Fruit fly (Drosophila melanogaster) whole organism: ENCODE data around the gene CG45002.

Experiments used
- CG8478 ChIP-seq: fragments of >200 bp; optimal IDR thresholded peaks from 2 replicates; lab custom pipeline; 2018; ENCODE audit warnings: inconsistent platforms
- Dll ChIP-seq: fragments of >200 bp; optimal IDR thresholded peaks from 2 replicates; lab custom pipeline; 2017
- EcR ChIP-seq, 2 experiments: fragments of >200 bp; optimal IDR thresholded peaks; 2 replicates each; lab custom pipeline; 2017; ENCODE audit warnings: missing biosample characterization in 2 of 2, missing genetic modification characterization in 2 of 2, missing genetic modification reagents in 2 of 2
- pan ChIP-seq: fragments of >200 bp; optimal IDR thresholded peaks from 2 replicates; lab custom pipeline; 2017
- psq ChIP-seq: fragments of >200 bp; optimal IDR thresholded peaks from 2 replicates; lab custom pipeline; 2017
- usp ChIP-seq: fragments of >200 bp; optimal IDR thresholded peaks from 2 replicates; lab custom pipeline; 2017; ENCODE audit warnings: missing biosample characterization, missing genetic modification characterization, mixed read lengths

CG45002 gene

DNA sequence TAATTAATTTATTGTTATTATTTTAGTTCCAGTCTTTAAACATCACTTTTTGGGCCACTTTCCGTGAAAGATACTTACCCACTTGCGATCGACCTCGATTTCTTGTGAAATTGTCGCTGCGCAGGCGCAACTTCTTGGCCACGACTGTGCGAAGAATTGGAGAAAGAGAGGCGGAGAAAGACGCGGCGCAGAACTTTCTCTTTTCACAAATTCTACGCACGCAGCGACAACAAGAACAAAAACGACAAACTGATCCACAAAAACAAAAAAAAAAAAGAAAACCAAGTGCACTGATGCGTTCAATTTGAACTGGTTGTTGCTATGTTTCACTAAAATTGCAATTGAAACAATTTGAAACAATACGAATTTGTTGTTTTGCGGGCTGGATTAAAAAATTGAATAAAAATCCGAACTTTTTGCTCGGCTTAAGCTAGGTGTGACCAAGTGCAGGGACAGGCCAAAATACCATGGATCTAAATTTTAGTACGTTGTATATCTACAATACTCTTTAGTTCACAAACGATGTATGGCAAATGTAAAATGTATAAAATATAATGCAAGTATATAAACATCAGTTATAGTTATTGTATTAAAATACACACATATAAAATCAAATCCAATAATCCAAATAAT, 126.0 kb downstream of the CG45002 start, which contains the start of gene wus:
Gene wus (minus strand): TSS at position 448 of the 633 bp plus-strand sequence.
- TF ChIP-seq psq (lab: Kevin White, UChicago) (no peak), CG8478 (lab: Kevin White, UChicago) (no peak), pan (lab: Kevin White, UChicago) (no peak), usp (no peak), EcR (GFP tag; optimal IDR thresholded peaks at IDR 0.05; lab: Kevin White, UChicago) (no peak), Dll (lab: Kevin White, UChicago) (no peak)

DNA sequence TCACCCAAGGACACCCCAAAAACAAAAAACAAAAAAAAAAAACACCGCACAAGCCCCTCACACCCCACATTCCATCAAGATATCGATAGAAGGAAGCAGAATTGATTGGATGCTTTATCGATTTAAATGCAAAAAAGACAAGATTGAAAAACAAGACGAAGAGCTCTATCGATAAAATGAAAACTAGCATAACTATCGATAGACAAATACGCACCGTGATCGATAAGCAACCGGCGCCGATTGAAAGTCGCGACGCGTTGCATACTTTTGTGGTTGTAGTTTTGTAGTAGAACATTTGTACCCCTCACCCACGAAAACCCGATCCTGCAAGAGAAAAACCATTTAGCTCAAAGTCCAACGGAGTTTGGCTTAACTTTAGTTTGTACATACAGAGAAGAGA, 129.8 kb downstream of the CG45002 start:
- TF ChIP-seq CG8478 (lab: Kevin White, UChicago) (no peak), EcR (GFP tag; optimal IDR thresholded peaks at IDR 0.05; lab: Kevin White, UChicago) (no peak), pan (lab: Kevin White, UChicago) (no peak), Dll (lab: Kevin White, UChicago) (no peak), usp (no peak), psq (lab: Kevin White, UChicago) (no peak)

DNA sequence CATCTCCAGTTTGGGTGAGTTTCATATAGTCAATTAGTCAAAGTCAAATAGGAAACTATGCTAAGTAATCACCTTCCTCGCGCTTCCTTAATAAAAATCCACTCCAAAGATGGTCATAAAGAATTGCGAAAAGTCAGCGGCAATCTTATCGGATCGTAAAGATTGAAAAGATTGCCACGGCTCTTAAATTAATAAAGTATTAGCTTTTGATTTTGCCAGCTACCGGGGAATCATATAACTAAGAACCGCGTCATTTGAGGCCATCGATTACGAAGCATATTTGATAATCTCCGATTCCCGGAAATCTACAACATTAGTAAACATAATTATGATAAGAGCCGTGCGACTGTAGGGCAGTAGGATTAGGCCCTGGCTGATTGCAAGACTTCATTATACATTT, 132.1 kb downstream of the CG45002 start:
- TF ChIP-seq psq (lab: Kevin White, UChicago) (no peak), Dll (lab: Kevin White, UChicago) (no peak), usp (no peak), pan (lab: Kevin White, UChicago) (no peak), CG8478 (lab: Kevin White, UChicago) (no peak), EcR (GFP tag; optimal IDR thresholded peaks at IDR 0.05; lab: Kevin White, UChicago) (no peak)

DNA sequence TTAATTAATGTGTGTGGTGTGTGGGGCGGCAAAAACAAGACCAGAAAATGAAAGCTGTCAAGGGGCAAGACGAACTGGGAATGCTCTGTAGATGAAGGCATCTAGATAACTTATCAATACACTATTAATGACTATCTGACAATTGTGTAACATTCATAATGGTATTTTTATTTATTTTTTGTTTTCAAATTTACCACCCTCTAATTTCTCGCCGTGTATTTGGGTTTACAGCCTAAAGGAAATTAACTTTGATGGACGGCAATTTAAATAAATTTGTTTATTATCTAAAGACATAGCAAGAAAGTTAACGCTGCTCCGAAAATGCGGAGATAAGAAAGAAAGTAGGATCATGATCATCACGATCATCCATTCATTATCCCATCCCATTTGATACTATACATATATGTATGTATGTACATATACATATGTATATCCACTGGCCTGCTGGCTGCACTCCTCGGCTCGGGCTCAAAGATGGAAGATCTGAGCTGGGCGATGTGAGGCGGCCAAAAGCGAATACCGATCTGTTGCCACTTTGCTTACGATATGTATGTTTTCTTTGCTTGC, 133.6 kb downstream of the CG45002 start:
- no peak for TF ChIP-seq usp

DNA sequence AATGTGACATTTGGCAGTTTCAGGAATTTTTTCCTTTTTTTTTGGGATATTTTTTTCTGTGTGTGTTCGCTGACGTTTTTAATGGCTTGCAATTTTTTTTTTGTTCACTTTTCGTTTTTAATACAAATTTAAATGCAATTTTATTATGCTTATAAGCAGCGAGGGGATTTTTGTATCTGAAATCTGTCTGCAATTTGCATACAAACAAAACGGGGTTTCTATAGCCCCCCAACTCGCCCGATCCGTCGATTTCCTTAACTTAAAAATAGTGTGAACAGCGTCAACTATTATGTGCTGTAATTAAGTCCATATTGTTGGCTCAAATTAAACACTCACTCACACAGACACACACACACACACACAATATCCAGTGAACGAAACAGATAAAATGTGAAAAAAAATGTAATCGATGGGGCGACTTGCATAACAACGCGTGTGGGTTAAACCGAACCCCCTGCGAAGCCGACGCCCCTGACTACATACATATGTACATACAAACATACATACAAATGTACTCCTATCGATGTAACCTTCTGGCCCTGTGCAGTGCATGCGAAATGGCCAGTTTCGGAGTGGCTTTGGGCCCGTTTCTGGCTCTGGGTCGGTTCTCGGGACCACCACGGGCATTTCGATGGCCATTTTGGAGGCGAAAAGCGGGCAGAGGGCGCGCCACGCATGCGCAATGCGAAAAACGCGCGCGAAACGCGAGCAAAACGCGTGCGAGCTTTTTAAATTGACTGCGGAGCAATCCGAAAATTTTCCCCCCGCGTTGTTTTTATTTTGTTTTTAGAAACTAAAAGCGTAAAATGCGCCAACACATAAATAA, 134.3 kb downstream of the CG45002 start:
- TF ChIP-seq CG8478 (lab: Kevin White, UChicago), result no peak
- TF ChIP-seq Dll (lab: Kevin White, UChicago), result no peak
- no peak for TF ChIP-seq pan (lab: Kevin White, UChicago)
- TF ChIP-seq EcR (GFP tag; optimal IDR thresholded peaks at IDR 0.05; lab: Kevin White, UChicago), result no peak
- no peak for TF ChIP-seq psq (lab: Kevin White, UChicago)
- no peak for TF ChIP-seq usp

DNA sequence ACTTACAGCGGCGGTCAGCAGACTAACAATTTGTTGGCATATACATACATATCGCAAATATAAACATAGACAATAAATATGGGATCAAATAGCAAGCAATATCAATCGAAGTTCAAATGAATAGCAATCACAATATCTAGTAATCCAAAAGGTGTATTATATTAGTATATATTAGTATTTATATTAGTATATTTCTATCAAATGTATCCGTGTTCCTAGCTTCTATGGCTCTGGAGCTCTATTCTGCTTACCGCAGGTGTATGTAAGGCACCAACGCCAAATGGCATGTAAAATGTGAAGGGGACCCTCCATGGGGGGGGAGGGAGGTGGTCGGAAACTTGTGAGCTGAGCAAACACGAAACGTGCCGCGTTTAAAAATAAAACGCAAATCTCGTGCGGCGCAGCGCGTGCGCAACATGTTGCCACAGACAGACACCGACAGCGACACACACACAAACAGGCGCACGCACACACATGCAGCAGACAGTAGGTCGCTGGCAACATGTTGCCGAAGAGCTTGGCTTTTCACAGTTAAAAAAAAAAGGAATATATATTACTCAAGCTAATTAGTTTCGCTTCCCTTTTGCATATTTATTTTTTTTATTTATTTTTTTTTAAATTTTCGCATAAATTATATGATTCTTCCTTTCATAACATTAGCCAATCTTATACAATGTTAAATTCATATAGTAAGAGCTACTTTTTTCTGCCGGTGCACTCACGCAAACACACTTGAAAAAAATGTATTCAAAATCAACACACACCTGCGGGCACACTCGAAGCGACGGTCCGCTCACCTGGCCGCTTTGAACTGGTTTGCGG, 135.9 kb downstream of the CG45002 start:
- TF ChIP-seq EcR (GFP tag; optimal IDR thresholded peaks at IDR 0.05; lab: Kevin White, UChicago) (no peak), psq (lab: Kevin White, UChicago) (no peak), pan (lab: Kevin White, UChicago) (no peak), Dll (lab: Kevin White, UChicago) (no peak), CG8478 (lab: Kevin White, UChicago) (no peak), usp (no peak)

DNA sequence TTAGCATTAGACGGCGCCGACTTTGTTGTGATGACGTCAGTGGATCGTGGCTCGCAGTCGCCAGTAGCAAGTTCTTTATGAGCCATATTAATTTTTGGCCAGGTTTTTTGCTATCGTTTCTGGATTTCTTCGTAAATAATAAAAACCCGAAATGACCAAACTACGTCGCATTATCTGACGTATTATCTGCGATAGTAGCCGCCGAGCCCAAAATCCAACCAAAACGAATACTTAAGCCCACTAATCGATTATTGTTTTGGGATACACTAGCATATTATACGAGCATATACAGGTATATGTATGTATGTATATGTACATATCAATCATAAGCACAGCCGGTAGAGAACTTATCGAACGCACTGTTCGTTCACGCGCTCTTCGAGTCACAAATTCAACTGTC, 139.8 kb downstream of the CG45002 start:
- TF ChIP-seq pan (lab: Kevin White, UChicago) (no peak), usp (no peak), CG8478 (lab: Kevin White, UChicago) (no peak), psq (lab: Kevin White, UChicago) (no peak), EcR (GFP tag; optimal IDR thresholded peaks at IDR 0.05; lab: Kevin White, UChicago) (no peak), Dll (lab: Kevin White, UChicago) (no peak)

DNA sequence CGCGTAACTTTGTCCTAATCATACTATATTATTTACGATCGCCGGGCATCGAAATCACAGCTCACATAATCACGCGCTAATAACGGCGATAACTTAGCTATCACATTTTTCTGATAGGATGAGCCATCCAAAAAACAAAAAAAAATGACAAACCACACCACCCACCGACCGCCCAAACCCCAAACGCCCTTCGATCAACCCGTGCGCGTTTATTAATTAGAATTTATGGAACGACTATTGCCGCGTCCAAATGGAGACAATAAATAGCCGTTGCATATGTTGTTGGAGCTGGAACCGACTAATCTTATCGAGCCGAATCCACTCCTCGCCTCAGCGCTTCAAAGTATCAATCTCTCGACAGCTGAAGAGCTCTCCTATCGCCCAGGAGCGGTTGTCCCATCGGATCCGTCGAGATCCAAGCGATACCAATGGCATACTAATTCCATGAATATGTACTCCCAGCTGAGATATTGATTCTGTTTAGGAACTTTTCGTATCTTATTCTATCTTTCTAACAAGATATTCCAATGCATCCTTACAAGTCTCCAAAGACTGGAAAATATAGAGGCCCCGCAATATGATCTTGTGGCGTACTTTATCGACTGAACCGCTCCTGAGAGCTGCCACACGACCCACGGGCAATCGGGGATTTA, 142.3 kb downstream of the CG45002 start:
- TF ChIP-seq CG8478 (lab: Kevin White, UChicago), result no peak

DNA sequence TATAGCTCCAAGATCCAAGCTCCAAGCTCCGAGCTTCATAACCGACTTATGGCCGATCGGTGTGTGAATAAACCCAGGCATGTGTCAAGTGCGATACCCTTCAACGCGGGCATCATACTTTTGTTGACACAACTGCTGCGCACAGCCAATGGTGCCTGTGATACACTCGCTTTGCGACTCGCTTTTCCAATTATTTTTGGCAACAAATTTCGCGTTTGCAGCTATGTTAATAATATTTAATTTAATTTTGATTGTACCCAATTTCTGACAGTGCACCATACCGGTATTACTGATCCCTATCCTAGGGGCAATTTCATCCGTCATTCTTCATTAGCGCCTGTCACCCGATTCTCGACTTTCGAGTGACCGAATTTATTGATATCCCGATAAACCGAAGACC, 143.0 kb downstream of the CG45002 start:
- no peak for TF ChIP-seq EcR (GFP tag; optimal IDR thresholded peaks at IDR 0.05; lab: Kevin White, UChicago)
- no peak for TF ChIP-seq psq (lab: Kevin White, UChicago)
- no peak for TF ChIP-seq usp
- no peak for TF ChIP-seq CG8478 (lab: Kevin White, UChicago)
- no peak for TF ChIP-seq Dll (lab: Kevin White, UChicago)
- no peak for TF ChIP-seq pan (lab: Kevin White, UChicago)

DNA sequence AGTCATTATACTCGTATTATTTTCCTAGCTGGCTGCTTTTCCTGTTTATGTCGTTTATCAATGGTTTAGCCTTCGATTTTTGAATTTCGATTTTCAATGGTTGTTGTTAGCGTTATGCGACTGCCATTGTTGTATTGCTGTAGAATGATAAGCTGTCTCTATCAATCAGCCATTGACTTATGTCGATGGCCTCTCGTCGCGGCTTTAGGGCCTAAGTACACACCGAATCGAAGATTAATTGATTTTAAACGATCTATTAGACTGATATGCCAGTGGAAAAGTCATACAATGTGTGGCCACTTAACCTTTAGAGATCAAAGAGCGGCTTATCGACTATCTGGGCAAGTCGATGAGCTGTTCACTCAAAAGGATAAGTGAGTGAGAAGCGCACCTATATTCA, 143.9 kb downstream of the CG45002 start:
- TF ChIP-seq CG8478 (lab: Kevin White, UChicago), result no peak
- TF ChIP-seq pan (lab: Kevin White, UChicago), result no peak
- TF ChIP-seq Dll (lab: Kevin White, UChicago), result no peak
- no peak for TF ChIP-seq usp
- no peak for TF ChIP-seq EcR (GFP tag; optimal IDR thresholded peaks at IDR 0.05; lab: Kevin White, UChicago)
- TF ChIP-seq psq (lab: Kevin White, UChicago), result no peak
